Worm (Caenorhabditis elegans) whole organism, mixed stage, embryonic: ENCODE results near the gene srz-95.

Source experiments
- bed-3 ChIP-seq: fragments of 200-800 bp; sonication (Bioruptor generic); optimal IDR thresholded peaks from 3 replicates; lab custom pipeline; 2018; ENCODE audit warnings: mild to moderate bottlenecking, missing genetic modification characterization, moderate library complexity, missing compliant biosample characterization
- blmp-1 ChIP-seq: fragments of 150-350 bp; optimal IDR thresholded peaks from 2 replicates; lab custom pipeline; 2014; ENCODE audit warnings: missing biosample characterization, missing genetic modification characterization
- ceh-39 ChIP-seq: fragments of 150-350 bp; optimal IDR thresholded peaks from 2 replicates; lab custom pipeline; 2014; ENCODE audit warnings: missing biosample characterization, missing genetic modification characterization
- ceh-43 ChIP-seq: fragments of 200-800 bp; sonication (Bioruptor generic); optimal IDR thresholded peaks from 2 replicates; lab custom pipeline; 2018; ENCODE audit warnings: mild to moderate bottlenecking, missing genetic modification characterization, moderate library complexity, missing compliant biosample characterization
- ceh-83 ChIP-seq: fragments of 200-800 bp; sonication (Bioruptor generic); optimal IDR thresholded peaks from 2 replicates; lab custom pipeline; 2018; ENCODE audit warnings: mild to moderate bottlenecking, missing genetic modification characterization, missing compliant biosample characterization
- ces-1 ChIP-seq: fragments of 150-350 bp; optimal IDR thresholded peaks from 2 replicates; lab custom pipeline; 2014; ENCODE audit warnings: missing biosample characterization, missing genetic modification reagents, missing genetic modification characterization
- cnd-1 ChIP-seq: fragments of 200-800 bp; sonication (Bioruptor generic); optimal IDR thresholded peaks from 2 replicates; lab custom pipeline; 2018; ENCODE audit warnings: mild to moderate bottlenecking, missing genetic modification characterization, missing compliant biosample characterization
- drap-1 ChIP-seq: fragments of 200-800 bp; sonication (Bioruptor generic); optimal IDR thresholded peaks from 3 replicates; lab custom pipeline; 2018; ENCODE audit warnings: mild to moderate bottlenecking, missing genetic modification characterization, missing compliant biosample characterization
- elt-1 ChIP-seq: sonication (generic microtip); optimal IDR thresholded peaks from 2 replicates; lab custom pipeline; 2017; ENCODE audit warnings: missing genetic modification characterization, mild to moderate bottlenecking, missing compliant biosample characterization, antibody characterized with exemption, moderate library complexity, borderline replicate concordance; ENCODE audit not compliant: insufficient read depth
- elt-3 ChIP-seq: fragments of 150-350 bp; optimal IDR thresholded peaks from 2 replicates; lab custom pipeline; 2014; ENCODE audit warnings: missing biosample characterization, missing genetic modification characterization
- flh-1 ChIP-seq: fragments of 200-800 bp; sonication (Bioruptor generic); optimal IDR thresholded peaks from 2 replicates; lab custom pipeline; 2018; ENCODE audit warnings: mild to moderate bottlenecking, missing genetic modification characterization, moderate library complexity, missing compliant biosample characterization
- ham-2 ChIP-seq: fragments of 200-800 bp; sonication (Bioruptor generic); optimal IDR thresholded peaks from 2 replicates; lab custom pipeline; 2018; ENCODE audit warnings: mild to moderate bottlenecking, missing genetic modification characterization, missing compliant biosample characterization
- hlh-1 ChIP-seq: fragments of 150-350 bp; optimal IDR thresholded peaks from 2 replicates; lab custom pipeline; 2014; ENCODE audit warnings: missing biosample characterization, missing genetic modification reagents, missing genetic modification characterization
- lin-13 ChIP-seq: fragments of 150-350 bp; optimal IDR thresholded peaks from 2 replicates; lab custom pipeline; 2014; ENCODE audit warnings: missing biosample characterization, missing genetic modification characterization
- lin-32 ChIP-seq: fragments of 200-800 bp; sonication (Bioruptor generic); optimal IDR thresholded peaks from 2 replicates; lab custom pipeline; 2018; ENCODE audit warnings: mild to moderate bottlenecking, missing genetic modification characterization, missing compliant biosample characterization
- lsy-2 ChIP-seq: fragments of 150-350 bp; optimal IDR thresholded peaks from 2 replicates; lab custom pipeline; 2014; ENCODE audit warnings: missing biosample characterization, missing genetic modification characterization
- mab-5 ChIP-seq: fragments of 150-350 bp; optimal IDR thresholded peaks from 2 replicates; lab custom pipeline; 2014; ENCODE audit warnings: missing biosample characterization, missing genetic modification characterization
- mep-1 ChIP-seq: fragments of 150-350 bp; optimal IDR thresholded peaks from 2 replicates; lab custom pipeline; 2017; ENCODE audit warnings: missing biosample characterization, missing genetic modification reagents, missing genetic modification characterization, inconsistent platforms
- nhr-12 ChIP-seq: fragments of 150-350 bp; optimal IDR thresholded peaks from 2 replicates; lab custom pipeline; 2014; ENCODE audit warnings: missing biosample characterization, missing genetic modification characterization
- nhr-2 ChIP-seq: fragments of 150-350 bp; optimal IDR thresholded peaks from 2 replicates; lab custom pipeline; 2014; ENCODE audit warnings: missing biosample characterization, missing genetic modification characterization
- nhr-237 ChIP-seq: fragments of 150-350 bp; optimal IDR thresholded peaks from 2 replicates; lab custom pipeline; 2014; ENCODE audit warnings: missing biosample characterization, missing genetic modification characterization
- nhr-28 ChIP-seq: fragments of 150-350 bp; optimal IDR thresholded peaks from 2 replicates; lab custom pipeline; 2014; ENCODE audit warnings: missing biosample characterization, missing genetic modification characterization
- nhr-76 ChIP-seq: sonication (generic microtip); optimal IDR thresholded peaks from 2 replicates; lab custom pipeline; 2017; ENCODE audit warnings: missing biosample characterization, missing genetic modification characterization
- pha-4 ChIP-seq: fragments of 150-350 bp; optimal IDR thresholded peaks from 2 replicates; lab custom pipeline; 2018; ENCODE audit warnings: missing biosample characterization, missing genetic modification reagents, missing genetic modification characterization
- sem-2 ChIP-seq: fragments of 200-800 bp; sonication (Bioruptor generic); optimal IDR thresholded peaks from 2 replicates; lab custom pipeline; 2018; ENCODE audit warnings: mild to moderate bottlenecking, missing genetic modification characterization, missing compliant biosample characterization
- snpc-4 ChIP-seq: fragments of 150-350 bp; optimal IDR thresholded peaks from 2 replicates; lab custom pipeline; 2014; ENCODE audit warnings: missing biosample characterization, missing genetic modification characterization
- sptf-1 ChIP-seq: sonication (generic microtip); optimal IDR thresholded peaks from 2 replicates; lab custom pipeline; 2017; ENCODE audit warnings: mild to moderate bottlenecking, missing genetic modification characterization, moderate library complexity, missing compliant biosample characterization
- tbx-8 ChIP-seq: fragments of 200-800 bp; sonication (Bioruptor generic); optimal IDR thresholded peaks from 2 replicates; lab custom pipeline; 2018; ENCODE audit warnings: mild to moderate bottlenecking, missing genetic modification characterization, moderate library complexity, missing compliant biosample characterization
- unc-120 ChIP-seq: sonication (generic microtip); optimal IDR thresholded peaks from 2 replicates; lab custom pipeline; 2017; ENCODE audit warnings: missing genetic modification characterization, missing compliant biosample characterization; ENCODE audit not compliant: poor library complexity, severe bottlenecking
- unc-39 ChIP-seq: fragments of 150-350 bp; optimal IDR thresholded peaks from 2 replicates; lab custom pipeline; 2014; ENCODE audit warnings: missing biosample characterization, missing genetic modification characterization
- unc-62 ChIP-seq: fragments of 150-350 bp; optimal IDR thresholded peaks from 2 replicates; lab custom pipeline; 2014; ENCODE audit warnings: missing biosample characterization, missing genetic modification reagents, missing genetic modification characterization
- zip-8 ChIP-seq: fragments of 150-350 bp; optimal IDR thresholded peaks from 2 replicates; lab custom pipeline; 2014; ENCODE audit warnings: missing biosample characterization, missing genetic modification characterization
- ztf-11 ChIP-seq: fragments of 150-350 bp; optimal IDR thresholded peaks from 2 replicates; lab custom pipeline; 2014; ENCODE audit warnings: missing biosample characterization, missing genetic modification characterization

srz-95 gene

ce11 chrV:16958975-16959374 is 32.9 kb upstream of the srz-95 start:
- no peak for TF ChIP-seq nhr-76 (tag; lab: Kevin White, UChicago)
- TF ChIP-seq ceh-39 (tag; lab: Kevin White, UChicago): no peak
- TF ChIP-seq nhr-2 (tag; lab: Kevin White, UChicago): no peak

DNA sequence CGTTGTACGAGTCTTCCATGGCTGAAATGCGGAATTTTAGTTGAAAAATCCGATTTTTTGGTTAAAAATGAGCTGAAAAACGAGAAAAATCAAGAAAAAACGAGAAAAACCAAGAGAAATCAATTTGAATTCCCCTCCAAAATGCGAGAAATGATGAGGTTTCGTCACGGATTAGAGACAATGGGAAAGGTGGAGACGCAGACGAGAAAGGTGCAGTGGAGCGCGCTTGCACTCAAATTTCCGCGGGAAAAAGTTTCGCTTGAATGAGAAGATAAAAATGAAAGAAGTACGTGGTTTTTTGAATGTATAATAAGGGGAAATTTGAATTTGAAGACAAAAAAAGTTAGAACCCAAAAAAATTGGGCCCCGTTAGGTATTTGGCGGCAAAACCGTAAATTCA is 26.2 kb upstream of the srz-95 start, which contains the start of gene efl-1:
Gene efl-1 (minus strand): TSS at position 21 of the 400 bp plus-strand sequence.
- TF ChIP-seq mab-5 (peak; percentile 52), mep-1 (tag; lab: Kevin White, UChicago) (peak; percentile 98), ceh-83 (no peak), lsy-2 (tag; lab: Kevin White, UChicago) (peak; percentile 82), ces-1 (GFP tag; lab: Kevin White, UChicago) (peak; percentile 96), drap-1 (GFP tag; lab: Kevin White, UChicago) (peak; percentile 77), ham-2 (GFP tag; lab: Kevin White, UChicago) (no peak), ceh-39 (tag; lab: Kevin White, UChicago) (peak; percentile 31), ztf-11 (tag; lab: Kevin White, UChicago) (peak; percentile 37), nhr-237 (tag; lab: Kevin White, UChicago) (peak; percentile 88), lin-13 (peak; percentile 88), elt-3 (peak; percentile 47), hlh-1 (peak; percentile 33), nhr-76 (tag; lab: Kevin White, UChicago) (no peak), ceh-43 (GFP tag; lab: Kevin White, UChicago) (no peak), pha-4 (tag; lab: Kevin White, UChicago) (peak; percentile 58), lin-32 (GFP tag; lab: Kevin White, UChicago) (no peak), sptf-1 (peak; percentile 37), unc-39 (tag; lab: Kevin White, UChicago) (no peak), nhr-28 (tag; lab: Kevin White, UChicago) (no peak), unc-62 (peak; percentile 36)

DNA sequence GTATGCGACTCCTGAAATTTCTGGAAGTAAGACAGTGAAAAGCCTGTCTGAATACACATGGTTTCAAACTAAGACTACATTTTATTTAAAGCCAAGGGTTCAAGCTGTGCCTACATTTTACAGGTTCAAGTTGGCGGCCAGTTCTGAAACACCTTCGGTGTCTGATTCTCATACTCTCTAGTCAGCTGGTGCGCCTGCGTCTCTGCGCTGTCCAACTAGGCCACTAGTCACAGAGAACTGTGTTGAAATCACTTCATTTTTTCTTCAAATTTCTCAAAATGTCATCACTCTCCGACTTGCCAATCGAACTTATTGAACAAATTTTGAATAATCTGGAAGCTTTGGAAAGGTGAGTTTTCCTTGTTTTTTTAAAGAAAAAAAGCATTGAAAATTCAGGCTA is 25.2 kb upstream of the srz-95 start, which contains the start of gene fbxa-90:
Gene fbxa-90 (plus strand): TSS at position 179 of the 400 bp plus-strand sequence.
- no peak for TF ChIP-seq nhr-28 (tag; lab: Kevin White, UChicago)
- no peak for TF ChIP-seq snpc-4
- TF ChIP-seq mep-1 (tag; lab: Kevin White, UChicago): no peak
- TF ChIP-seq nhr-2 (tag; lab: Kevin White, UChicago): no peak
- no peak for TF ChIP-seq sem-2 (GFP tag; lab: Kevin White, UChicago)
- TF ChIP-seq ceh-83: no peak
- TF ChIP-seq ceh-43 (GFP tag; lab: Kevin White, UChicago): no peak
- TF ChIP-seq, all 35 proteins: peak for 0

DNA sequence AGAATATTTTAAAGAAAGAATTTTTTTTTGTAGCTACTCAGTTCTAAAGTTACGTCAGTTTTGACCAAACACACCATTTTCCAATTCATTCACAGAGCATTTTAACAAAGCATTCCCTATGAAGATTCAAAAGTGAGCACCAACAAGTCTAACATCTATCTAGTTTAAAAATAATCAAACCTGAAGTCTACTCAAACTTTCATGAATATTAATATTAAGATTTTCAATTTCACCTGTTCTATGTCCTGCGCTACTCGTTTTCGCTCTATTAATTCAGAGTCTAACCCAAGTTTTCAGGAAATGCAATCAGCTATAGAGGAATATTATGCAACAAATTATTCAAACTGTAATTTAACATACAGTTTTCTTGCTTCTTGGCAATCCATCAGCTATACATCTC is 19.7 kb upstream of the srz-95 start, which contains the start of gene srh-119:
Gene srh-119 (plus strand): TSS at position 301 of the 400 bp plus-strand sequence.
- no peak for TF ChIP-seq ceh-39 (tag; lab: Kevin White, UChicago)
- TF ChIP-seq zip-8 (tag; lab: Kevin White, UChicago): no peak
- no peak for TF ChIP-seq flh-1 (GFP tag; lab: Kevin White, UChicago)
- TF ChIP-seq cnd-1 (tag; lab: Kevin White, UChicago): no peak
- TF ChIP-seq drap-1 (GFP tag; lab: Kevin White, UChicago): no peak
- TF ChIP-seq unc-120 (tag; lab: Kevin White, UChicago): no peak
- TF ChIP-seq blmp-1 (tag; lab: Kevin White, UChicago): no peak
- TF ChIP-seq pha-4 (tag; lab: Kevin White, UChicago): no peak
- no peak for TF ChIP-seq nhr-12
- TF ChIP-seq nhr-28 (tag; lab: Kevin White, UChicago): no peak
- no peak for TF ChIP-seq snpc-4
- no peak for TF ChIP-seq tbx-8 (GFP tag; lab: Kevin White, UChicago)
- no peak for TF ChIP-seq elt-3
- TF ChIP-seq nhr-2 (tag; lab: Kevin White, UChicago): no peak

ce11 chrV:16973338-16973737 is 18.5 kb upstream of the srz-95 start:
- no peak for TF ChIP-seq elt-3
- no peak for TF ChIP-seq sptf-1
- no peak for TF ChIP-seq lin-32 (GFP tag; lab: Kevin White, UChicago)
- no peak for TF ChIP-seq ceh-83
- no peak for TF ChIP-seq cnd-1 (tag; lab: Kevin White, UChicago)
- TF ChIP-seq nhr-28 (tag; lab: Kevin White, UChicago): no peak
- TF ChIP-seq mab-5: no peak
- no peak for TF ChIP-seq elt-1
- TF ChIP-seq nhr-12: no peak
- TF ChIP-seq unc-39 (tag; lab: Kevin White, UChicago): no peak
- no peak for TF ChIP-seq bed-3 (GFP tag; lab: Kevin White, UChicago)
- TF ChIP-seq blmp-1 (tag; lab: Kevin White, UChicago): no peak
- TF ChIP-seq nhr-237 (tag; lab: Kevin White, UChicago): no peak
